Fruit fly (Drosophila melanogaster): Measurements from ENCODE around the gene Hel89B.

The Hel89B gene

dm6 chr3R:16005943-16006342 is 32.8 kb downstream of the Hel89B start (continued):
- TF ChIP-seq pnt (GFP tag; optimal IDR thresholded peaks at IDR 0.05): no peak
- no peak for TF ChIP-seq CG6683 (GFP tag; optimal IDR thresholded peaks at IDR 0.05)
- no peak for TF ChIP-seq CG31388 (GFP tag; optimal IDR thresholded peaks at IDR 0.05)
- TF ChIP-seq gt (GFP tag; IDR thresholded peaks at IDR 0.05): no peak
- no peak for TF ChIP-seq CG8359 (GFP tag; optimal IDR thresholded peaks at IDR 0.05; ENCODE audit: borderline replicate concordance)
- peak; percentile 1 for TF ChIP-seq CG8388 (GFP tag; optimal IDR thresholded peaks at IDR 0.05)
- no peak for TF ChIP-seq Six4 (GFP tag; optimal IDR thresholded peaks at IDR 0.05)
- TF ChIP-seq B-H2 (GFP tag; optimal IDR thresholded peaks at IDR 0.05): peak; percentile 3
- peak; percentile 32 for TF ChIP-seq CG18262 (tag; optimal IDR thresholded peaks at IDR 0.05)
- no peak for TF ChIP-seq en (GFP tag; optimal IDR thresholded peaks at IDR 0.05)
- peak; percentile 49 for TF ChIP-seq CG3407 (GFP tag; optimal IDR thresholded peaks at IDR 0.05)
- no peak for TF ChIP-seq ttk (GFP tag; IDR thresholded peaks at IDR 0.05)
- TF ChIP-seq CG13287 (GFP tag; IDR thresholded peaks at IDR 0.05; ENCODE audit: partially characterized antibody): no peak
- peak; percentile 43 for TF ChIP-seq dmrt99B (tag; optimal IDR thresholded peaks at IDR 0.05)
- no peak for TF ChIP-seq sd (tag; optimal IDR thresholded peaks at IDR 0.05)
- TF ChIP-seq tgo (GFP tag; IDR thresholded peaks at IDR 0.05): no peak
- TF ChIP-seq slp2 (GFP tag; optimal IDR thresholded peaks at IDR 0.05): no peak
- TF ChIP-seq CG3163 (GFP tag; optimal IDR thresholded peaks at IDR 0.05): no peak
- TF ChIP-seq fu2 (GFP tag; optimal IDR thresholded peaks at IDR 0.05): no peak
- TF ChIP-seq esg (GFP tag; conservative IDR thresholded peaks at IDR 0.05): no peak
- TF ChIP-seq prd (optimal IDR thresholded peaks at IDR 0.05): no peak
- TF ChIP-seq prd (GFP tag; IDR thresholded peaks at IDR 0.05): no peak
- peak; percentile 70 for TF ChIP-seq nerfin-1 (tag; optimal IDR thresholded peaks at IDR 0.05)
- no peak for TF ChIP-seq Nf-YC (tag; optimal IDR thresholded peaks at IDR 0.05)
- TF ChIP-seq CG18764 (GFP tag; optimal IDR thresholded peaks at IDR 0.05): no peak
- TF ChIP-seq CG2875 (GFP tag; optimal IDR thresholded peaks at IDR 0.05): peak; percentile 75
- TF ChIP-seq sob (GFP tag; IDR thresholded peaks at IDR 0.05): no peak; the same call in 1 of the 2 replicates
- no peak for TF ChIP-seq aop (GFP tag; IDR thresholded peaks at IDR 0.05)
- no peak for TF ChIP-seq Ets65A (GFP tag)
- TF ChIP-seq luna (GFP tag; optimal IDR thresholded peaks at IDR 0.05): no peak
- TF ChIP-seq CG2712 (tag; optimal IDR thresholded peaks at IDR 0.05): peak; percentile 7
- no peak for TF ChIP-seq chn (GFP tag; optimal IDR thresholded peaks at IDR 0.05)
- TF ChIP-seq Sry-δ (GFP tag; optimal IDR thresholded peaks at IDR 0.05): no peak
- TF ChIP-seq CG10147 (GFP tag; optimal IDR thresholded peaks at IDR 0.05): peak; percentile 18
- peak; percentile 37 for TF ChIP-seq CG1529 (GFP tag; optimal IDR thresholded peaks at IDR 0.05)
- TF ChIP-seq CG12659 (GFP tag; optimal IDR thresholded peaks at IDR 0.05): peak; percentile 26
- TF ChIP-seq CG14441 (GFP tag; IDR thresholded peaks at IDR 0.05): no peak
- TF ChIP-seq CG13424 (tag; optimal IDR thresholded peaks at IDR 0.05): peak; percentile 51
- peak; percentile 74 for TF ChIP-seq CG2678 (tag; optimal IDR thresholded peaks at IDR 0.05)
- TF ChIP-seq HLHmδ (GFP tag; optimal IDR thresholded peaks at IDR 0.05): no peak
- no peak for TF ChIP-seq lmd (GFP tag; IDR thresholded peaks at IDR 0.05)
- no peak for TF ChIP-seq ems (GFP tag; optimal IDR thresholded peaks at IDR 0.05)
- TF ChIP-seq CG1647 (GFP tag; optimal IDR thresholded peaks at IDR 0.05): no peak
- no peak for TF ChIP-seq ERR (GFP tag; optimal IDR thresholded peaks at IDR 0.05)
- TF ChIP-seq Nf-YA (GFP tag; IDR thresholded peaks at IDR 0.05): no peak
- TF ChIP-seq toy (GFP tag; IDR thresholded peaks at IDR 0.05): no peak
- TF ChIP-seq ewg (GFP tag; optimal IDR thresholded peaks at IDR 0.05): no peak
- TF ChIP-seq CG1024 (GFP tag; IDR thresholded peaks at IDR 0.05): no peak
- no peak for TF ChIP-seq CG13775 (GFP tag; optimal IDR thresholded peaks at IDR 0.05)
- TF ChIP-seq Rfx (GFP tag; IDR thresholded peaks at IDR 0.05): no peak
- TF ChIP-seq CG34224 (GFP tag; IDR thresholded peaks at IDR 0.05; ENCODE audit: partially characterized antibody): no peak
- no peak for TF ChIP-seq fru (optimal IDR thresholded peaks at IDR 0.05)
- no peak for TF ChIP-seq seq (GFP tag; IDR thresholded peaks at IDR 0.05)
